Worm (Caenorhabditis elegans): ENCODE data around the gene W06G6.11.
A peak's percentile ranks its signal among the peaks of the same experiment; 100 is the strongest.

The W06G6.11 gene

ce11 chrV:16645201-16645940, 3.7 kb downstream of the W06G6.11 start, which contains the start of gene W06G6.17 (continued):
- TF ChIP-seq B0035.1 (tag; optimal IDR thresholded peaks at IDR 0.05) (no peak), him-1 (tag; optimal IDR thresholded peaks at IDR 0.05) (peak; percentile 56)

DNA sequence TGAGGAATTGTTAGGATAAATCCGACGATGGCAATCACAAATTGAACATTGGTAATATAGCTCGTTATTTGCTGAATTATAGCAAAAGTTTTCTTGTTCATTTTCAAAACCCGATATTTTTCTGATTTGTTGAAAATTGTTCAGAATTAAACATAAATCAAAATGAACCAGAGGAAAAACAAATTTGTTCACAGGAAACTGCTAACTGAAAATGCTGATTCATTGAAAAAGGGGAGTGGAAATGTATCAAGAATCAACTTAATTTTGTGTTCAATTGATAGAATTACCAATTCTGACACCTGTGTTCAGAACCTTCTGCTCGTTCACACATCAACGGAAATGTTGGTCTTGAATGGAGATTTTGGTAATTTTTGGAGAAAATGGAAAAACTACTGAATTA, 5.5 kb downstream of the W06G6.11 start, which contains the start of gene srw-77:
TSS of gene srw-77 (minus strand) at position 101 of the 400 bp plus-strand sequence.
- TF ChIP-seq ztf-22 (GFP tag; optimal IDR thresholded peaks at IDR 0.05) (no peak), F10E7.11 (tag; optimal IDR thresholded peaks at IDR 0.05) (no peak), nhr-27 (tag; optimal IDR thresholded peaks at IDR 0.05) (no peak), ztf-3 (GFP tag; optimal IDR thresholded peaks at IDR 0.05) (no peak), ZK185.1 (tag; optimal IDR thresholded peaks at IDR 0.05; ENCODE audit: poor library complexity, severe bottlenecking) (no peak), snpc-1.1 (tag; optimal IDR thresholded peaks at IDR 0.05; ENCODE audit: insufficient read depth) (no peak), F49E8.2 (tag; optimal IDR thresholded peaks at IDR 0.05; ENCODE audit: insufficient read depth) (no peak), Y95B8A.8 (GFP tag; IDR thresholded peaks at IDR 0.05) (no peak), hmg-20 (GFP tag; IDR thresholded peaks at IDR 0.05) (no peak)

DNA sequence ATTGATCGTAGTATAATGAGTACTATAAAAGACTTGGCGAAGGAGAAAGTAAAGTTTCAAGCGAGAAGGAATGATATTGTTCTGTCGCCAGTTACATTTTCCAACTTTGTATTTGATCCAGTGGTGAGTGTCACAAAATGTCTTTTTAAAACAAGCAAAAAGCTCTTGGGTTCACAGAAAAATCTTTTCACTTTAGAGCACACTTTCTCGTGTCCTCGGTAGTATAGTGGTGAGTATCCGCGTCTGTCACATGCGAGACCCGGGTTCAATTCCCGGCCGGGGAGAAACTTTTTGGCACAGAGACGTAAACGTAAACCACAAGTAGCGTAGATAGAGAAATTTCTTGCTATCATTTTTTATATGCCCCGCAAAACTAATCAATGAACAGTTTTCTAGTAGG, 8.7 kb downstream of the W06G6.11 start:
- TF ChIP-seq lag-1 (GFP tag; IDR thresholded peaks at IDR 0.05) (no peak), zfh-2 (GFP tag; conservative IDR thresholded peaks at IDR 0.05) (no peak), T07F8.4 (tag; optimal IDR thresholded peaks at IDR 0.05) (no peak), F55B11.4 (tag; optimal IDR thresholded peaks at IDR 0.05; ENCODE audit: borderline replicate concordance, insufficient read depth) (no peak), lin-26 (GFP tag; IDR thresholded peaks at IDR 0.05) (peak; percentile 74), sdz-38 (tag; optimal IDR thresholded peaks at IDR 0.05) (no peak), ztf-25 (GFP tag; IDR thresholded peaks at IDR 0.05) (no peak), atf-7 (tag; optimal IDR thresholded peaks at IDR 0.05) (no peak), F49E8.2 (tag; optimal IDR thresholded peaks at IDR 0.05; ENCODE audit: insufficient read depth) (peak; percentile 10), mel-28 (tag; optimal IDR thresholded peaks at IDR 0.05; ENCODE audit: borderline replicate concordance) (no peak), die-1 (tag; optimal IDR thresholded peaks at IDR 0.05) (peak; percentile 69), cebp-1 (GFP tag; IDR thresholded peaks at IDR 0.05) (no peak), cebp-1 (tag; optimal IDR thresholded peaks at IDR 0.05) (no peak), madf-3 (GFP tag; IDR thresholded peaks at IDR 0.05) (no peak), D2030.7 (GFP tag; IDR thresholded peaks at IDR 0.05) (peak; percentile 37; the same call in 1 of the 2 replicates), nhr-80 (tag; optimal IDR thresholded peaks at IDR 0.05) (peak; percentile 5), ceh-91 (GFP tag; IDR thresholded peaks at IDR 0.05) (no peak), Y67H2A.10 (GFP tag; conservative IDR thresholded peaks at IDR 0.05) (no peak), snpc-3.4 (tag; optimal IDR thresholded peaks at IDR 0.05) (peak; percentile 39), chd-7 (tag; optimal IDR thresholded peaks at IDR 0.05) (peak; percentile 22), ceh-58 (GFP tag; IDR thresholded peaks at IDR 0.05) (no peak), F52B5.7 (tag; optimal IDR thresholded peaks at IDR 0.05) (no peak), ztf-28 (GFP tag; IDR thresholded peaks at IDR 0.05) (no peak), B0261.1 (tag; optimal IDR thresholded peaks at IDR 0.05) (peak; percentile 79), snpc-1.1 (tag; optimal IDR thresholded peaks at IDR 0.05; ENCODE audit: insufficient read depth) (peak; percentile 51), let-607 (tag; optimal IDR thresholded peaks at IDR 0.05) (no peak), aptf-2 (GFP tag; conservative IDR thresholded peaks at IDR 0.05) (no peak), ama-1 (optimal IDR thresholded peaks at IDR 0.05) (no peak), ama-1 (GFP tag; optimal IDR thresholded peaks at IDR 0.05) (no peak), tbp1 (GFP tag; optimal IDR thresholded peaks at IDR 0.05) (peak; percentile 89), T26A5.8 (tag; optimal IDR thresholded peaks at IDR 0.05) (no peak), snpc-1.3 (tag; optimal IDR thresholded peaks at IDR 0.05; ENCODE audit: insufficient read depth) (no peak), F22D6.2 (tag; optimal IDR thresholded peaks at IDR 0.05) (no peak), ceh-100 (GFP tag; IDR thresholded peaks at IDR 0.05) (no peak), ztf-3 (GFP tag; optimal IDR thresholded peaks at IDR 0.05) (no peak)
